Worm (Caenorhabditis elegans) whole organism, L4 larva: ENCODE measurements around the gene sri-46.

Source experiments
- F10B5.3 ChIP-seq: sonication (generic microtip); optimal IDR thresholded peaks from 2 replicates; lab custom pipeline; 2016; ENCODE audit warnings: mild to moderate bottlenecking, missing genetic modification characterization, missing compliant biosample characterization
- Y105C5A.15 ChIP-seq: fragments of 200-800 bp; sonication (Bioruptor generic); IDR thresholded peaks from 2 replicates; pipeline ENCODE4 v1.3.6; 2022; ENCODE audit warnings: missing genetic modification characterization, missing compliant biosample characterization
- Y5F2A.4 ChIP-seq: fragments of 200-800 bp; sonication (Bioruptor generic); optimal IDR thresholded peaks from 2 replicates; lab custom pipeline; 2018; ENCODE audit warnings: mild to moderate bottlenecking, missing genetic modification characterization, missing compliant biosample characterization
- Y75B8A.6 ChIP-seq: fragments of 200-800 bp; sonication (Bioruptor generic); IDR thresholded peaks from 2 replicates; pipeline ENCODE4 v1.3.6; 2022; ENCODE audit warnings: missing genetic modification reagents, missing genetic modification characterization, missing compliant biosample characterization
- aha-1 ChIP-seq: fragments of 150-350 bp; peaks from one replicate; lab custom pipeline; 2014; ENCODE audit warnings: missing biosample characterization, missing genetic modification characterization
- attf-4 ChIP-seq: sonication (generic microtip); optimal IDR thresholded peaks from 3 replicates; lab custom pipeline; 2017; ENCODE audit warnings: missing biosample characterization, missing genetic modification characterization
- ceh-28 ChIP-seq: fragments of 150-350 bp; optimal IDR thresholded peaks from 2 replicates; lab custom pipeline; 2014; ENCODE audit warnings: missing biosample characterization, missing genetic modification reagents, missing genetic modification characterization
- ceh-82 ChIP-seq: sonication (generic microtip); optimal IDR thresholded peaks from 2 replicates; lab custom pipeline; 2017; ENCODE audit warnings: missing biosample characterization, missing genetic modification characterization
- daf-16 ChIP-seq, 3 experiments: sonication (generic microtip); optimal IDR thresholded peaks; 2 replicates each; lab custom pipeline; 2016 to 2017; ENCODE audit warnings: missing genetic modification characterization in 3 of 3, missing genetic modification reagents in 3 of 3, mild to moderate bottlenecking in 2 of 3, missing compliant biosample characterization in 2 of 3, missing biosample characterization in 1 of 3, moderate library complexity in 1 of 3
- daf-19 ChIP-seq: fragments of 200-800 bp; sonication (Bioruptor generic); conservative IDR thresholded peaks from 2 replicates; pipeline ENCODE4 v1.3.6; 2022; ENCODE audit warnings: missing genetic modification characterization, missing compliant biosample characterization
- dmd-6 ChIP-seq: fragments of 200-800 bp; sonication (Bioruptor generic); IDR thresholded peaks from 2 replicates; pipeline ENCODE4 v1.3.6; 2022; ENCODE audit warnings: missing genetic modification reagents, missing genetic modification characterization, missing compliant biosample characterization
- dve-1 ChIP-seq: sonication (generic microtip); optimal IDR thresholded peaks from 2 replicates; lab custom pipeline; 2017; ENCODE audit warnings: antibody characterized with exemption, mild to moderate bottlenecking, missing genetic modification characterization, missing compliant biosample characterization; ENCODE audit not compliant: insufficient read depth
- egl-27 ChIP-seq: sonication (generic microtip); optimal IDR thresholded peaks from 3 replicates; lab custom pipeline; 2017; ENCODE audit warnings: missing biosample characterization, missing genetic modification reagents, missing genetic modification characterization
- hlh-11 ChIP-seq: fragments of 200-800 bp; sonication (Bioruptor generic); optimal IDR thresholded peaks from 2 replicates; lab custom pipeline; 2018; ENCODE audit warnings: mild to moderate bottlenecking, missing genetic modification characterization, missing compliant biosample characterization
- hlh-30 ChIP-seq: sonication (generic microtip); optimal IDR thresholded peaks from 2 replicates; lab custom pipeline; 2017; ENCODE audit warnings: antibody characterized with exemption, mild to moderate bottlenecking, missing genetic modification characterization, missing compliant biosample characterization; ENCODE audit not compliant: insufficient read depth
- hmg-1.1 ChIP-seq: fragments of 200-800 bp; sonication (Bioruptor generic); IDR thresholded peaks from 2 replicates; pipeline ENCODE4 v1.3.6; 2022; ENCODE audit warnings: missing genetic modification reagents, missing genetic modification characterization, missing compliant biosample characterization
- lin-15B ChIP-seq: fragments of 150-350 bp; sonication (generic microtip); optimal IDR thresholded peaks from 3 replicates; lab custom pipeline; 2014; ENCODE audit warnings: missing biosample characterization, missing genetic modification characterization
- lir-3 ChIP-seq: sonication (generic microtip); optimal IDR thresholded peaks from 2 replicates; lab custom pipeline; 2016; ENCODE audit warnings: mild to moderate bottlenecking, missing genetic modification characterization, missing compliant biosample characterization
- mep-1 ChIP-seq: fragments of 150-350 bp; sonication (generic microtip); optimal IDR thresholded peaks from 3 replicates; lab custom pipeline; 2014; ENCODE audit warnings: missing biosample characterization, missing genetic modification characterization
- mes-2 ChIP-seq: sonication (generic microtip); optimal IDR thresholded peaks from 2 replicates; lab custom pipeline; 2016; ENCODE audit warnings: missing genotype, mild to moderate bottlenecking, missing genetic modification characterization, missing compliant biosample characterization; ENCODE audit not compliant: poor library complexity, severe bottlenecking
- nhr-11 ChIP-seq: fragments of 150-350 bp; optimal IDR thresholded peaks from 2 replicates; lab custom pipeline; 2014; ENCODE audit warnings: missing biosample characterization, missing genetic modification characterization
- nhr-28 ChIP-seq: fragments of 150-350 bp; optimal IDR thresholded peaks from 2 replicates; lab custom pipeline; 2014; ENCODE audit warnings: missing biosample characterization, missing genetic modification characterization
- nhr-42 ChIP-seq: fragments of 200-800 bp; sonication (Bioruptor generic); IDR thresholded peaks from 2 replicates; pipeline ENCODE4 v1.3.6; 2022; ENCODE audit warnings: missing genetic modification characterization, missing compliant biosample characterization
- nhr-48 ChIP-seq: sonication (generic microtip); optimal IDR thresholded peaks from 2 replicates; lab custom pipeline; 2016; ENCODE audit warnings: mild to moderate bottlenecking, missing genetic modification characterization, missing compliant biosample characterization
- pha-4 ChIP-seq, 2 experiments: fragments of 150-350 bp in 1 of 2; fragments of 200-800 bp in 1 of 2; sonication (Bioruptor generic) in 1 of 2; IDR thresholded peaks in 1 of 2; optimal IDR thresholded peaks in 1 of 2; 2 replicates each; pipeline versions ENCODE4 v1.3.6 to Lab custom; 2014 to 2022; ENCODE audit warnings: missing genetic modification characterization in 2 of 2, missing genetic modification reagents in 2 of 2, missing biosample characterization in 1 of 2, missing compliant biosample characterization in 1 of 2
- pqm-1 ChIP-seq: sonication (generic microtip); optimal IDR thresholded peaks from 2 replicates; lab custom pipeline; 2017; ENCODE audit warnings: missing biosample characterization, missing genetic modification characterization
- tag-97 ChIP-seq: fragments of 200-800 bp; sonication (Bioruptor generic); IDR thresholded peaks from 2 replicates; pipeline ENCODE4 v1.3.6; 2022; ENCODE audit warnings: missing genetic modification characterization, missing compliant biosample characterization
- unc-62 ChIP-seq, 3 experiments: fragments of 150-350 bp in 1 of 3; sonication (generic microtip); optimal IDR thresholded peaks in 2 of 3; peaks in 1 of 3; 1 replicate in 1 of 3; 2 replicates in 2 of 3; lab custom pipeline; 2014 to 2017; ENCODE audit warnings: missing biosample characterization in 3 of 3, missing genetic modification characterization in 3 of 3, missing genetic modification reagents in 3 of 3, missing genotype in 1 of 3
- zip-2 ChIP-seq: fragments of 150-350 bp; optimal IDR thresholded peaks from 2 replicates; lab custom pipeline; 2014; ENCODE audit warnings: missing biosample characterization, missing genetic modification characterization

sri-46 gene

ce11 chrII:625926-626325 is 45.0 kb downstream of the sri-46 start (continued):
- TF ChIP-seq Y5F2A.4 (GFP tag; lab: Kevin White, UChicago): no peak

- TF ChIP-seq aha-1 (tag; lab: Kevin White, UChicago) (peak; percentile 55), lin-15B (no peak)
- TF ChIP-seq, all 104 proteins: peak for 1
Observed at ce11 chrII:624443-624842, 46.5 kb downstream of the sri-46 start, which contains the start of gene T04B8.5. Gene T04B8.5, minus strand, starts transcription at chrII:624543.

DNA sequence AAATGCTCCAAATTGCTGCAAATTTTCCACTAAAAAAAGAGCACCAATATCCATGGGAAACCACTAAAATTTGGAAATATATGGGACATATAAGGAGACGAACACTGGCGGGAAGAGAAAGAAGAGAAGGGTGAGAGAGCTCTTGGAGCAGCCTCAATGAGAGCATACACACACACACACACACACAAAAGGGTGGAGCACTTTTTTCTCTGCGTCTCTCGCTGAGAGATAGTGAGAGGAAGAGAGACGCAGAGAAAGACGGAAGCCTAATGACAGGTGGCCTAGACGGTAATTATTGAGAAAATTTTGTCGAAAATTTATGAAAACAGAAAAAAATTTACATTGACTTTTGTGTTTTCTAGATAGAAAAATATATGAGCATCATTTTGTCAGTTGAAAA is 48.4 kb downstream of the sri-46 start:
- TF ChIP-seq F10B5.3 (tag; lab: Kevin White, UChicago) (no peak), Y75B8A.6 (no peak), mep-1 (tag; lab: Kevin White, UChicago) (peak; percentile 1), hlh-30 (tag; lab: Kevin White, UChicago) (peak; percentile 12), dmd-6 (GFP tag; lab: Robert Waterston, UW) (peak; percentile 47; the same call in 1 of the 2 replicates), hmg-1.1 (GFP tag; lab: Robert Waterston, UW) (peak; percentile 65), hlh-11 (tag; lab: Kevin White, UChicago) (peak; percentile 29), daf-16 (GFP tag; optimal IDR thresholded peaks at IDR 0.05; lab: Kevin White, UChicago) (no peak), daf-16 (tag; optimal IDR thresholded peaks at IDR 0.05; lab: Kevin White, UChicago) (peak; percentile 39), aha-1 (tag; lab: Kevin White, UChicago) (no peak), nhr-28 (tag; lab: Kevin White, UChicago) (peak; percentile 27), mes-2 (tag; lab: Kevin White, UChicago) (peak; percentile 46), Y105C5A.15 (GFP tag; lab: Robert Waterston, UW) (no peak), unc-62 (GFP tag; optimal IDR thresholded peaks at IDR 0.05 in 1 of 2; lab: Kevin White, UChicago) (peak in 1 of 2 experiments; percentile 54), unc-62 (tag; optimal IDR thresholded peaks at IDR 0.05; lab: Kevin White, UChicago) (no peak), dve-1 (tag; lab: Kevin White, UChicago) (peak; percentile 24)

DNA sequence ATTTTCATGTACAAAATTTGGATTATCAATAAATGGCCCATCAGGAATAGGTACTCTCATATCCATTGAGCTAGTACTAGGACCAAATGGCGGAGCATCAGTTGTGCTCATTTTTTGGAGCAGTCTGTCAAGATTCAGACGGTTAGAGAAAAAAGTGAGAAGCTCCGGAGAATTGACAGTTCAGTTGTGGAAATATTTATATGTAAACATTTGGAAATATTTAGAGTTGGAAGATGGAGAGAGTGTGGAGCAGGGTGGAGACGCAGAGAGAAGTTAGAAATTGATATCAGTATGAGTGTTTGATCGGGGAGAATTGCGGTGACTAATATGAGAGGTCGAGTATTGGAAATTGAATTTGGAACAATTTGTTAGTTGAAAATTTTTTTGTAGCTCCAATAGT is 49.8 kb downstream of the sri-46 start:
- no peak for TF ChIP-seq attf-4 (tag; lab: Kevin White, UChicago)
- peak; percentile 43 for TF ChIP-seq pqm-1 (tag; lab: Kevin White, UChicago)
- peak; percentile 69 for TF ChIP-seq dve-1 (tag; lab: Kevin White, UChicago)
- no peak for TF ChIP-seq nhr-42 (GFP tag; lab: Robert Waterston, UW)
- TF ChIP-seq egl-27 (tag; lab: Kevin White, UChicago): no peak
- TF ChIP-seq ceh-28 (tag; lab: Kevin White, UChicago): no peak
- TF ChIP-seq unc-62 (GFP tag; optimal IDR thresholded peaks at IDR 0.05 in 1 of 2; lab: Kevin White, UChicago): peak in 1 of 2 experiments; percentile 37
- no peak for TF ChIP-seq unc-62 (tag; optimal IDR thresholded peaks at IDR 0.05; lab: Kevin White, UChicago)
- TF ChIP-seq lir-3 (tag; lab: Kevin White, UChicago): no peak
- peak; percentile 58 for TF ChIP-seq dmd-6 (GFP tag; lab: Robert Waterston, UW)
- no peak for TF ChIP-seq zip-2 (tag; lab: Kevin White, UChicago)
- TF ChIP-seq nhr-48 (tag; lab: Kevin White, UChicago): no peak
- TF ChIP-seq daf-16 (GFP tag; optimal IDR thresholded peaks at IDR 0.05; lab: Kevin White, UChicago): no peak
- TF ChIP-seq daf-16 (tag; optimal IDR thresholded peaks at IDR 0.05; lab: Kevin White, UChicago): peak; percentile 86
- TF ChIP-seq daf-19 (GFP tag; lab: Robert Waterston, UW): no peak
- no peak for TF ChIP-seq nhr-11 (tag; lab: Kevin White, UChicago)
- no peak for TF ChIP-seq pha-4 (GFP tag; IDR thresholded peaks at IDR 0.05; lab: Robert Waterston, UW)
- no peak for TF ChIP-seq pha-4 (tag; optimal IDR thresholded peaks at IDR 0.05; lab: Kevin White, UChicago)
- TF ChIP-seq mes-2 (tag; lab: Kevin White, UChicago): peak; percentile 7
- TF ChIP-seq hlh-11 (tag; lab: Kevin White, UChicago): peak; percentile 51
- peak; percentile 7 for TF ChIP-seq mep-1 (tag; lab: Kevin White, UChicago)
- TF ChIP-seq ceh-82 (tag; lab: Kevin White, UChicago): no peak
- TF ChIP-seq nhr-28 (tag; lab: Kevin White, UChicago): peak; percentile 67
- no peak for TF ChIP-seq tag-97 (GFP tag; lab: Robert Waterston, UW)
